Worm (Caenorhabditis elegans) whole organism, young adult: ENCODE data around the gene usp-46.

Experiments used
- C06A6.2 ChIP-seq: fragments of 200-800 bp; sonication (Bioruptor generic); conservative IDR thresholded peaks from 2 replicates; pipeline ENCODE4 v1.3.6; 2022; ENCODE audit warnings: missing genetic modification characterization, missing compliant biosample characterization
- C17E4.6 ChIP-seq: fragments of 200-800 bp; sonication (Bioruptor generic); IDR thresholded peaks from 2 replicates; pipeline ENCODE4 v1.3.6; 2022; ENCODE audit warnings: missing genetic modification reagents, missing genetic modification characterization, missing compliant biosample characterization
- D2030.7 ChIP-seq: fragments of 200-800 bp; sonication (Bioruptor generic); IDR thresholded peaks from 2 replicates; pipeline ENCODE4 v1.3.6; 2022; ENCODE audit warnings: missing genetic modification reagents, missing genetic modification characterization, missing compliant biosample characterization
- F37B4.10 ChIP-seq: fragments of 200-800 bp; sonication (Bioruptor generic); IDR thresholded peaks from 2 replicates; pipeline ENCODE4 v1.3.6; 2022; ENCODE audit warnings: missing genetic modification characterization, missing compliant biosample characterization
- F57A8.1 ChIP-seq: fragments of 200-800 bp; sonication (Bioruptor generic); optimal IDR thresholded peaks from 2 replicates; lab custom pipeline; 2018; ENCODE audit warnings: mild to moderate bottlenecking, missing genetic modification characterization, moderate library complexity, missing compliant biosample characterization
- K11D2.4 ChIP-seq: fragments of 200-800 bp; sonication (Bioruptor generic); IDR thresholded peaks from 2 replicates; pipeline ENCODE4 v1.3.6; 2022; ENCODE audit warnings: missing genetic modification reagents, missing genetic modification characterization, missing compliant biosample characterization
- Y53G8AR.9 ChIP-seq: fragments of 200-800 bp; sonication (Bioruptor generic); conservative IDR thresholded peaks from 2 replicates; pipeline ENCODE4 v1.3.6; 2022; ENCODE audit warnings: missing genetic modification reagents, missing genetic modification characterization, missing compliant biosample characterization
- Y56A3A.18 ChIP-seq: fragments of 200-800 bp; sonication (Bioruptor generic); IDR thresholded peaks from 2 replicates; pipeline ENCODE4 v1.3.6; 2022; ENCODE audit warnings: missing genetic modification reagents, missing genetic modification characterization, missing compliant biosample characterization
- Y95B8A.8 ChIP-seq: fragments of 200-800 bp; sonication (Bioruptor generic); IDR thresholded peaks from 2 replicates; pipeline ENCODE4 v1.3.6; 2022; ENCODE audit warnings: missing genetic modification reagents, missing genetic modification characterization, missing compliant biosample characterization
- atf-7 ChIP-seq: sonication (generic microtip); optimal IDR thresholded peaks from 2 replicates; lab custom pipeline; 2017; ENCODE audit warnings: mild to moderate bottlenecking, missing genetic modification characterization, missing compliant biosample characterization
- athp-1 ChIP-seq: sonication (generic microtip); optimal IDR thresholded peaks from 2 replicates; lab custom pipeline; 2017; ENCODE audit warnings: mild to moderate bottlenecking, missing genetic modification characterization, missing compliant biosample characterization
- attf-6 ChIP-seq: fragments of 200-800 bp; sonication (Bioruptor generic); IDR thresholded peaks from 2 replicates; pipeline ENCODE4 v1.3.6; 2022; ENCODE audit warnings: missing genetic modification reagents, missing genetic modification characterization, missing compliant biosample characterization
- bed-2 ChIP-seq: fragments of 200-800 bp; sonication (Bioruptor generic); IDR thresholded peaks from 2 replicates; pipeline ENCODE4 v1.3.6; 2022; ENCODE audit warnings: missing genetic modification reagents, missing genetic modification characterization, missing compliant biosample characterization
- ceh-58 ChIP-seq: fragments of 200-800 bp; sonication (Bioruptor generic); IDR thresholded peaks from 2 replicates; pipeline ENCODE4 v1.3.6; 2022; ENCODE audit warnings: missing genetic modification characterization, missing compliant biosample characterization
- ceh-79 ChIP-seq: sonication (generic microtip); optimal IDR thresholded peaks from 2 replicates; lab custom pipeline; 2017; ENCODE audit warnings: mild to moderate bottlenecking, missing genetic modification characterization, missing compliant biosample characterization
- ceh-91 ChIP-seq: fragments of 200-800 bp; sonication (Bioruptor generic); IDR thresholded peaks from 2 replicates; pipeline ENCODE4 v1.3.6; 2022; ENCODE audit warnings: missing genetic modification reagents, missing genetic modification characterization, missing compliant biosample characterization
- die-1 ChIP-seq: sonication (generic microtip); optimal IDR thresholded peaks from 2 replicates; lab custom pipeline; 2016; ENCODE audit warnings: missing genotype, mild to moderate bottlenecking, missing genetic modification characterization, missing compliant biosample characterization
- dpl-1 ChIP-seq: fragments of 150-350 bp; optimal IDR thresholded peaks from 2 replicates; lab custom pipeline; 2014; ENCODE audit warnings: missing biosample characterization, missing genetic modification reagents, missing genetic modification characterization
- egl-44 ChIP-seq: fragments of 200-800 bp; sonication (Bioruptor generic); IDR thresholded peaks from 2 replicates; pipeline ENCODE4 v1.3.6; 2022; ENCODE audit warnings: missing genetic modification reagents, missing genetic modification characterization, missing compliant biosample characterization
- ekl-4 ChIP-seq: fragments of 200-800 bp; sonication (Bioruptor generic); IDR thresholded peaks from 2 replicates; pipeline ENCODE4 v1.3.6; 2022; ENCODE audit warnings: missing genetic modification reagents, missing genetic modification characterization, missing compliant biosample characterization
- ets-4 ChIP-seq: fragments of 200-800 bp; sonication (Bioruptor generic); optimal IDR thresholded peaks from 2 replicates; lab custom pipeline; 2018; ENCODE audit warnings: mild to moderate bottlenecking, missing genetic modification characterization, missing compliant biosample characterization
- hlh-12 ChIP-seq: sonication (generic microtip); optimal IDR thresholded peaks from 2 replicates; lab custom pipeline; 2016; ENCODE audit warnings: missing genetic modification characterization, missing compliant biosample characterization
- let-526 ChIP-seq: fragments of 200-800 bp; sonication (Bioruptor generic); IDR thresholded peaks from 2 replicates; pipeline ENCODE4 v1.3.6; 2022; ENCODE audit warnings: missing genetic modification reagents, missing genetic modification characterization, missing compliant biosample characterization
- lin-26 ChIP-seq: fragments of 200-800 bp; sonication (Bioruptor generic); IDR thresholded peaks from 2 replicates; pipeline ENCODE4 v1.3.6; 2022; ENCODE audit warnings: missing genetic modification reagents, missing genetic modification characterization, missing compliant biosample characterization
- lin-35 ChIP-seq, 3 experiments: fragments of 150-350 bp in 2 of 3; sonication (generic microtip) in 1 of 3; optimal IDR thresholded peaks; 2 replicates each; lab custom pipeline; 2014 to 2018; ENCODE audit warnings: missing biosample characterization in 3 of 3, missing genetic modification characterization in 3 of 3, missing genetic modification reagents in 3 of 3
- lin-40 ChIP-seq: sonication (generic microtip); optimal IDR thresholded peaks from 2 replicates; lab custom pipeline; 2016; ENCODE audit warnings: missing genetic modification characterization, mild to moderate bottlenecking, missing compliant biosample characterization, missing genotype, missing genetic modification reagents
- lin-54 ChIP-seq: fragments of 200-800 bp; sonication (Bioruptor generic); optimal IDR thresholded peaks from 2 replicates; lab custom pipeline; 2018; ENCODE audit warnings: mild to moderate bottlenecking, missing genetic modification characterization, missing compliant biosample characterization
- lir-1 ChIP-seq: fragments of 200-800 bp; sonication (Bioruptor generic); conservative IDR thresholded peaks from 2 replicates; pipeline ENCODE4 v1.3.6; 2022; ENCODE audit warnings: missing genetic modification reagents, missing genetic modification characterization, missing compliant biosample characterization
- lsy-27 ChIP-seq: sonication (generic microtip); optimal IDR thresholded peaks from 2 replicates; lab custom pipeline; 2017; ENCODE audit warnings: missing genetic modification characterization, mild to moderate bottlenecking, missing compliant biosample characterization, antibody characterized with exemption, missing genotype, borderline replicate concordance; ENCODE audit not compliant: insufficient read depth
- madf-6 ChIP-seq: fragments of 200-800 bp; sonication (Bioruptor generic); IDR thresholded peaks from 2 replicates; pipeline ENCODE4 v1.3.6; 2022; ENCODE audit warnings: missing genetic modification reagents, missing genetic modification characterization, missing compliant biosample characterization
- madf-8 ChIP-seq: fragments of 200-800 bp; sonication (Bioruptor generic); conservative IDR thresholded peaks from 2 replicates; pipeline ENCODE4 v1.3.6; 2022; ENCODE audit warnings: missing genetic modification reagents, missing genetic modification characterization, missing compliant biosample characterization
- mcd-1 ChIP-seq: fragments of 200-800 bp; sonication (Bioruptor generic); IDR thresholded peaks from 2 replicates; pipeline ENCODE4 v1.3.6; 2022; ENCODE audit warnings: missing genetic modification reagents, missing genetic modification characterization, missing compliant biosample characterization
- mes-4 ChIP-seq: sonication (generic microtip); optimal IDR thresholded peaks from 2 replicates; lab custom pipeline; 2016; ENCODE audit warnings: missing genotype, missing genetic modification characterization, missing compliant biosample characterization
- nhr-179 ChIP-seq: sonication (generic microtip); optimal IDR thresholded peaks from 2 replicates; lab custom pipeline; 2016; ENCODE audit warnings: mild to moderate bottlenecking, missing genetic modification characterization, missing compliant biosample characterization
- nhr-80 ChIP-seq: sonication (generic microtip); optimal IDR thresholded peaks from 2 replicates; lab custom pipeline; 2016; ENCODE audit warnings: missing genetic modification characterization, missing compliant biosample characterization
- nhr-90 ChIP-seq: sonication (generic microtip); optimal IDR thresholded peaks from 2 replicates; lab custom pipeline; 2016; ENCODE audit warnings: missing genotype, mild to moderate bottlenecking, missing genetic modification characterization, missing compliant biosample characterization
- pha-4 ChIP-seq: fragments of 150-350 bp; sonication (generic microtip); optimal IDR thresholded peaks from 2 replicates; lab custom pipeline; 2014; ENCODE audit warnings: missing biosample characterization, missing genetic modification reagents, missing genetic modification characterization
- rcor-1 ChIP-seq: fragments of 200-800 bp; sonication (Bioruptor generic); IDR thresholded peaks from 2 replicates; pipeline ENCODE4 v1.3.6; 2022; ENCODE audit warnings: missing genetic modification reagents, missing genetic modification characterization, missing compliant biosample characterization
- rec-8 ChIP-seq, 2 experiments: sonication (generic microtip); optimal IDR thresholded peaks; 2 replicates each; lab custom pipeline; 2016; ENCODE audit warnings: mild to moderate bottlenecking in 2 of 2, missing genetic modification characterization in 2 of 2, missing genetic modification reagents in 2 of 2, missing genotype in 2 of 2, missing biosample characterization in 1 of 2, missing compliant biosample characterization in 1 of 2, moderate library complexity in 1 of 2
- repo-1 ChIP-seq: sonication (generic microtip); optimal IDR thresholded peaks from 2 replicates; lab custom pipeline; 2017; ENCODE audit warnings: mild to moderate bottlenecking, missing genetic modification characterization, missing compliant biosample characterization
- snpc-3.4 ChIP-seq: sonication (generic microtip); optimal IDR thresholded peaks from 2 replicates; lab custom pipeline; 2017; ENCODE audit warnings: missing genetic modification characterization, mild to moderate bottlenecking, missing compliant biosample characterization, antibody characterized with exemption, moderate library complexity, missing genotype, missing genetic modification reagents
- snpc-4 ChIP-seq, 5 experiments: fragments of 150-350 bp in 1 of 5; sonication (generic microtip) in 4 of 5; optimal IDR thresholded peaks; 2 replicates each; lab custom pipeline; 2014 to 2018; ENCODE audit warnings: missing genetic modification characterization in 5 of 5, missing biosample characterization in 3 of 5, antibody characterized with exemption in 2 of 5, mild to moderate bottlenecking in 2 of 5, missing compliant biosample characterization in 2 of 5, missing genotype in 2 of 5, moderate library complexity in 2 of 5, missing genetic modification reagents in 1 of 5
- zfh-2 ChIP-seq: fragments of 200-800 bp; sonication (Bioruptor generic); conservative IDR thresholded peaks from 2 replicates; pipeline ENCODE4 v1.3.6; 2022; ENCODE audit warnings: missing genetic modification reagents, missing genetic modification characterization, missing compliant biosample characterization
- zim-3 ChIP-seq: sonication (generic microtip); optimal IDR thresholded peaks from 2 replicates; lab custom pipeline; 2017; ENCODE audit warnings: mild to moderate bottlenecking, missing genetic modification characterization, moderate library complexity, missing compliant biosample characterization
- ztf-6 ChIP-seq: fragments of 200-800 bp; sonication (Bioruptor generic); IDR thresholded peaks from 2 replicates; pipeline ENCODE4 v1.3.6; 2022; ENCODE audit warnings: missing genetic modification reagents, missing genetic modification characterization, missing compliant biosample characterization

usp-46 gene

DNA sequence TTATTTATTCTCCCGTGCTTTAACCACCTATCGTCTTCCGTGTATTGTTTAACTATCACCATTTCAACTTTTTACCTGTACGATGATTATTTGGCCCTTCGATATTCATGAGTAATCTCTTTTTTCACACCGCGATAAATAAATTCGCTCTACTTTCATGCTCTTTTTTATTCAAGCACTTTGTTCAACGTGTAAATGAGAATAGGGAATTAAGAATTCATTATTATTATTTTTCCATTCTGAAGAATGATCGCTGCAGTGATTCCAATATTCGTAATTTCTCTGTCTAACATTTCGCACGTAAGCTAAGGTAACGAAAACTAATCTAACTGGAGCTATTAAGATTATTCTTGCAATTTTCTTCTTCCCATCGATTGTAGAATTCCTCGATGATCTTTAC, 27.7 kb upstream of the usp-46 start, which contains the start of gene T05G5.4 (continued):
- TF ChIP-seq ekl-4 (peak; percentile 8; the same call in 1 of the 2 replicates), lin-54 (GFP tag; lab: Kevin White, UChicago) (peak; percentile 46), mcd-1 (GFP tag; lab: Robert Waterston, UW) (peak; percentile 43; the same call in 1 of the 2 replicates), D2030.7 (no peak), ceh-58 (GFP tag; lab: Robert Waterston, UW) (no peak), lin-26 (GFP tag; lab: Robert Waterston, UW) (peak; percentile 55), lsy-27 (tag; lab: Kevin White, UChicago) (no peak), ztf-6 (no peak), attf-6 (GFP tag; lab: Robert Waterston, UW) (peak; percentile 37; the same call in 1 of the 2 replicates), ceh-79 (tag; lab: Kevin White, UChicago) (peak; percentile 4)
- TF ChIP-seq, all 124 proteins: peak for 25

DNA sequence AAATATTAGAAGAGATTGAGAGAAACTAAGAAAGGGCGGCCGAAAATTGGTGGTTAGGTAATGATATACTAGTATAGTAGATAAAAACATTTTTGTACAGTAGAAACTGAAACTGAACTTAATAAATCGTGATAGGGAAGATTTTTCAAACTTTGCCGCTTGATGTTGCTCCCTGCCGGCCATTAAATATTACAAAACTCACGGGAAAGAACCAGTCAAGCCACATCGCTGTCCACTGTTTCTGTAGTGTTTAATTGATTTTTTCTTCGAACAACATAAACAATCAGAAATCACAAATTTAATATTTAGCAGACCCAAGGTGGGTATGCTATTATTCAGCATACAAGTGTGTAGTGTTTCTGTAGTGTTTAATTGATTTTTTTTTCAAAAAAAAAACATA, 25.3 kb upstream of the usp-46 start, which contains the start of gene T05G5.5:
Gene T05G5.5, minus strand, starts transcription at position 359 of the 400 bp plus-strand sequence.
- TF ChIP-seq F57A8.1 (GFP tag; lab: Kevin White, UChicago) = no peak
- no peak for TF ChIP-seq ceh-91 (GFP tag; lab: Robert Waterston, UW)
- TF ChIP-seq pha-4 (tag; lab: Kevin White, UChicago) = no peak
- TF ChIP-seq F37B4.10 (GFP tag; lab: Robert Waterston, UW) = no peak
- TF ChIP-seq ekl-4 = 0 out of 2 replicates have a peak, but pooled peaks have one; percentile 18
- TF ChIP-seq hlh-12 = no peak
- TF ChIP-seq ets-4 (GFP tag; lab: Kevin White, UChicago) = no peak
- no peak for TF ChIP-seq nhr-90 (tag; lab: Kevin White, UChicago)
- TF ChIP-seq ceh-58 (GFP tag; lab: Robert Waterston, UW) = no peak
- no peak for TF ChIP-seq nhr-179 (tag; lab: Kevin White, UChicago)
- TF ChIP-seq repo-1 (tag; lab: Kevin White, UChicago) = peak; percentile 65
- TF ChIP-seq Y56A3A.18 (GFP tag; lab: Robert Waterston, UW) = peak; percentile 44; the same call in 1 of the 2 replicates
- no peak for TF ChIP-seq rec-8 (tag; optimal IDR thresholded peaks at IDR 0.05; lab: Kevin White, UChicago)
- no peak for TF ChIP-seq let-526
- peak; percentile 28; the same call in 1 of the 2 replicates for TF ChIP-seq madf-6 (GFP tag; lab: Robert Waterston, UW)
- no peak for TF ChIP-seq madf-8 (GFP tag; lab: Robert Waterston, UW)
- TF ChIP-seq lin-54 (GFP tag; lab: Kevin White, UChicago) = peak; percentile 36
- peak; percentile 28 for TF ChIP-seq nhr-80 (tag; lab: Kevin White, UChicago)
- TF ChIP-seq K11D2.4 (GFP tag; lab: Robert Waterston, UW) = no peak
- TF ChIP-seq egl-44 (GFP tag; lab: Robert Waterston, UW) = no peak
- TF ChIP-seq snpc-3.4 = no peak
- TF ChIP-seq atf-7 = no peak
- TF ChIP-seq dpl-1 (GFP tag; lab: Kevin White, UChicago) = no peak
- no peak for TF ChIP-seq Y95B8A.8
- no peak for TF ChIP-seq athp-1 (tag; lab: Kevin White, UChicago)
- TF ChIP-seq zim-3 (tag; lab: Kevin White, UChicago) = no peak
- no peak for TF ChIP-seq zfh-2 (GFP tag; lab: Robert Waterston, UW)
- no peak for TF ChIP-seq bed-2 (GFP tag; lab: Robert Waterston, UW)
- no peak for TF ChIP-seq die-1
- no peak for TF ChIP-seq lin-40
- TF ChIP-seq lin-35 (GFP tag; optimal IDR thresholded peaks at IDR 0.05; lab: Kevin White, UChicago) = no peak
- TF ChIP-seq C17E4.6 (GFP tag; lab: Robert Waterston, UW) = no peak
- no peak for TF ChIP-seq lir-1 (GFP tag; lab: Robert Waterston, UW)
- TF ChIP-seq Y53G8AR.9 = peak; percentile 68; the same call in 1 of the 2 replicates
- TF ChIP-seq snpc-4 (GFP tag; optimal IDR thresholded peaks at IDR 0.05; lab: Kevin White, UChicago) = no peak
- no peak for TF ChIP-seq snpc-4 (tag; optimal IDR thresholded peaks at IDR 0.05; lab: Kevin White, UChicago)
- TF ChIP-seq C06A6.2 (GFP tag; lab: Robert Waterston, UW) = no peak
- TF ChIP-seq lsy-27 (tag; lab: Kevin White, UChicago) = no peak
- TF ChIP-seq mes-4 (tag; lab: Kevin White, UChicago) = no peak
- no peak for TF ChIP-seq rcor-1 (GFP tag; lab: Robert Waterston, UW)
- TF ChIP-seq mcd-1 (GFP tag; lab: Robert Waterston, UW) = no peak
